Worm (Caenorhabditis elegans) whole organism, late embryonic: ENCODE results near the gene hpo-15.

Experiments used
- C08G9.2 ChIP-seq: sonication (generic microtip); optimal IDR thresholded peaks from 2 replicates; lab custom pipeline; 2016; ENCODE audit warnings: mild to moderate bottlenecking, missing genetic modification characterization, moderate library complexity, missing compliant biosample characterization
- F13H6.1 ChIP-seq: sonication (generic microtip); optimal IDR thresholded peaks from 2 replicates; lab custom pipeline; 2016; ENCODE audit warnings: missing genetic modification characterization, missing compliant biosample characterization
- K02D7.2 ChIP-seq: sonication (generic microtip); optimal IDR thresholded peaks from 2 replicates; lab custom pipeline; 2017; ENCODE audit warnings: mild to moderate bottlenecking, missing genetic modification characterization, missing compliant biosample characterization
- K09A11.1 ChIP-seq: sonication (generic microtip); optimal IDR thresholded peaks from 2 replicates; lab custom pipeline; 2017; ENCODE audit warnings: antibody characterized with exemption, mild to moderate bottlenecking, missing genetic modification characterization, missing compliant biosample characterization; ENCODE audit not compliant: insufficient read depth
- ahr-1 ChIP-seq: sonication (generic microtip); optimal IDR thresholded peaks from 2 replicates; lab custom pipeline; 2016; ENCODE audit warnings: missing genetic modification characterization, missing compliant biosample characterization
- ceh-14 ChIP-seq: sonication (generic microtip); optimal IDR thresholded peaks from 2 replicates; lab custom pipeline; 2016; ENCODE audit warnings: missing genotype, missing genetic modification characterization, missing compliant biosample characterization
- ceh-19 ChIP-seq: fragments of 200-800 bp; sonication (Bioruptor generic); optimal IDR thresholded peaks from 2 replicates; lab custom pipeline; 2018; ENCODE audit warnings: mild to moderate bottlenecking, missing genetic modification characterization, missing compliant biosample characterization
- ceh-2 ChIP-seq: sonication (generic microtip); optimal IDR thresholded peaks from 2 replicates; lab custom pipeline; 2016; ENCODE audit warnings: missing genotype, missing genetic modification characterization, missing compliant biosample characterization
- ceh-22 ChIP-seq: sonication (generic microtip); optimal IDR thresholded peaks from 2 replicates; lab custom pipeline; 2017; ENCODE audit warnings: missing biosample characterization, missing genetic modification characterization
- ceh-24 ChIP-seq: sonication (generic microtip); optimal IDR thresholded peaks from 2 replicates; lab custom pipeline; 2016; ENCODE audit warnings: mild to moderate bottlenecking, missing genetic modification characterization, missing compliant biosample characterization
- ceh-30 ChIP-seq: fragments of 150-350 bp; optimal IDR thresholded peaks from 2 replicates; lab custom pipeline; 2014; ENCODE audit warnings: missing biosample characterization, missing genetic modification characterization
- ceh-45 ChIP-seq: fragments of 200-800 bp; sonication (Bioruptor generic); IDR thresholded peaks from 2 replicates; pipeline ENCODE4 v1.3.6; 2022; ENCODE audit warnings: missing genetic modification reagents, missing genetic modification characterization, missing compliant biosample characterization
- ceh-48 ChIP-seq: sonication (generic microtip); optimal IDR thresholded peaks from 2 replicates; lab custom pipeline; 2016; ENCODE audit warnings: missing genetic modification characterization, inconsistent platforms, missing compliant biosample characterization
- che-1 ChIP-seq: sonication (generic microtip); optimal IDR thresholded peaks from 2 replicates; lab custom pipeline; 2016; ENCODE audit warnings: mild to moderate bottlenecking, missing genetic modification characterization, missing compliant biosample characterization
- dmd-4 ChIP-seq: sonication (generic microtip); optimal IDR thresholded peaks from 2 replicates; lab custom pipeline; 2016; ENCODE audit warnings: borderline replicate concordance, missing genetic modification characterization, missing compliant biosample characterization
- dve-1 ChIP-seq: sonication (generic microtip); optimal IDR thresholded peaks from 2 replicates; lab custom pipeline; 2017; ENCODE audit warnings: antibody characterized with exemption, mild to moderate bottlenecking, missing genetic modification characterization, missing compliant biosample characterization
- elt-2 ChIP-seq: sonication (generic microtip); optimal IDR thresholded peaks from 2 replicates; lab custom pipeline; 2016; ENCODE audit warnings: missing genetic modification reagents, missing genetic modification characterization, missing compliant biosample characterization
- elt-4 ChIP-seq: sonication (generic microtip); optimal IDR thresholded peaks from 2 replicates; lab custom pipeline; 2016; ENCODE audit warnings: missing genetic modification characterization, missing compliant biosample characterization
- ets-4 ChIP-seq: sonication (generic microtip); optimal IDR thresholded peaks from 2 replicates; lab custom pipeline; 2016; ENCODE audit warnings: missing genetic modification characterization, missing compliant biosample characterization
- fkh-10 ChIP-seq: fragments of 150-350 bp; optimal IDR thresholded peaks from 2 replicates; lab custom pipeline; 2014; ENCODE audit warnings: missing biosample characterization, missing genetic modification reagents, missing genetic modification characterization
- gmeb-2 ChIP-seq: sonication (generic microtip); optimal IDR thresholded peaks from 2 replicates; lab custom pipeline; 2016; ENCODE audit warnings: missing genetic modification characterization, inconsistent platforms, missing compliant biosample characterization
- hlh-13 ChIP-seq: fragments of 200-800 bp; sonication (Bioruptor generic); optimal IDR thresholded peaks from 2 replicates; lab custom pipeline; 2018; ENCODE audit warnings: mild to moderate bottlenecking, missing genetic modification characterization, missing compliant biosample characterization
- hlh-30 ChIP-seq: sonication (generic microtip); optimal IDR thresholded peaks from 2 replicates; lab custom pipeline; 2017; ENCODE audit warnings: antibody characterized with exemption, missing genetic modification characterization, missing compliant biosample characterization; ENCODE audit not compliant: insufficient read depth
- hlh-6 ChIP-seq: sonication (generic microtip); optimal IDR thresholded peaks from 2 replicates; lab custom pipeline; 2016; ENCODE audit warnings: missing genotype, missing genetic modification characterization, missing compliant biosample characterization
- hlh-8 ChIP-seq: sonication (generic microtip); optimal IDR thresholded peaks from 2 replicates; lab custom pipeline; 2016; ENCODE audit warnings: missing genotype, missing genetic modification characterization, missing compliant biosample characterization
- lin-11 ChIP-seq: fragments of 200-800 bp; sonication (Bioruptor generic); optimal IDR thresholded peaks from 2 replicates; lab custom pipeline; 2018; ENCODE audit warnings: mild to moderate bottlenecking, missing genetic modification characterization, missing compliant biosample characterization
- nfya-1 ChIP-seq: sonication (generic microtip); optimal IDR thresholded peaks from 2 replicates; lab custom pipeline; 2017; ENCODE audit warnings: missing genetic modification characterization, mild to moderate bottlenecking, missing compliant biosample characterization, antibody characterized with exemption, moderate library complexity
- nhr-11 ChIP-seq: fragments of 150-350 bp; optimal IDR thresholded peaks from 2 replicates; lab custom pipeline; 2014; ENCODE audit warnings: missing biosample characterization, missing genetic modification characterization
- odd-2 ChIP-seq: sonication (generic microtip); optimal IDR thresholded peaks from 2 replicates; lab custom pipeline; 2017; ENCODE audit warnings: antibody characterized with exemption, mild to moderate bottlenecking, missing genetic modification characterization, missing compliant biosample characterization
- pag-3 ChIP-seq: sonication (generic microtip); optimal IDR thresholded peaks from 2 replicates; lab custom pipeline; 2016; ENCODE audit warnings: missing compliant biosample characterization, missing genetic modification characterization, borderline replicate concordance
- pat-9 ChIP-seq: fragments of 200-800 bp; sonication (Bioruptor generic); optimal IDR thresholded peaks from 2 replicates; lab custom pipeline; 2018; ENCODE audit warnings: mild to moderate bottlenecking, missing genetic modification characterization, moderate library complexity, missing compliant biosample characterization
- pax-1 ChIP-seq: fragments of 150-350 bp; optimal IDR thresholded peaks from 2 replicates; lab custom pipeline; 2014; ENCODE audit warnings: missing biosample characterization, missing genetic modification characterization
- pha-4 ChIP-seq: fragments of 150-350 bp; optimal IDR thresholded peaks from 2 replicates; lab custom pipeline; 2018; ENCODE audit warnings: missing biosample characterization, missing genetic modification reagents, missing genetic modification characterization
- pqm-1 ChIP-seq: sonication (generic microtip); optimal IDR thresholded peaks from 2 replicates; lab custom pipeline; 2016; ENCODE audit warnings: missing genetic modification characterization, missing compliant biosample characterization
- pros-1 ChIP-seq: fragments of 150-350 bp; optimal IDR thresholded peaks from 2 replicates; lab custom pipeline; 2014; ENCODE audit warnings: missing biosample characterization, missing genetic modification reagents, missing genetic modification characterization
- ref-2 ChIP-seq: sonication (generic microtip); optimal IDR thresholded peaks from 2 replicates; lab custom pipeline; 2016; ENCODE audit warnings: missing genetic modification characterization, missing compliant biosample characterization
- sdc-2 ChIP-seq: sonication (generic microtip); optimal IDR thresholded peaks from 2 replicates; lab custom pipeline; 2016; ENCODE audit warnings: missing genotype, missing genetic modification characterization, missing compliant biosample characterization
- sox-2 ChIP-seq: fragments of 200-800 bp; sonication (Bioruptor generic); IDR thresholded peaks from 2 replicates; pipeline ENCODE4 v1.3.6; 2022; ENCODE audit warnings: missing genetic modification reagents, missing genetic modification characterization, missing compliant biosample characterization
- syd-9 ChIP-seq: sonication (generic microtip); optimal IDR thresholded peaks from 2 replicates; lab custom pipeline; 2016; ENCODE audit warnings: mild to moderate bottlenecking, missing genetic modification characterization, moderate library complexity, missing compliant biosample characterization
- unc-42 ChIP-seq: sonication (generic microtip); optimal IDR thresholded peaks from 2 replicates; lab custom pipeline; 2016; ENCODE audit warnings: missing genotype, missing genetic modification characterization, missing compliant biosample characterization
- ztf-16 ChIP-seq: sonication (generic microtip); optimal IDR thresholded peaks from 2 replicates; lab custom pipeline; 2017; ENCODE audit warnings: missing genetic modification characterization, missing compliant biosample characterization

Gene hpo-15

ce11 chrV:5504807-5505442 is 8.7 kb downstream of the hpo-15 start, which contains the start of the genes dnj-19 and nhr-47 (continued):
- TF ChIP-seq elt-4 (tag; lab: Kevin White, UChicago) (no peak), ceh-30 (peak; percentile 80), gmeb-2 (peak; percentile 50), odd-2 (tag; lab: Kevin White, UChicago) (no peak), nhr-11 (tag; lab: Kevin White, UChicago) (no peak), ztf-16 (tag; lab: Kevin White, UChicago) (no peak), hlh-13 (no peak), C08G9.2 (tag; lab: Kevin White, UChicago) (no peak), fkh-10 (GFP tag; lab: Kevin White, UChicago) (no peak), pros-1 (tag; lab: Kevin White, UChicago) (no peak), ceh-48 (tag; lab: Kevin White, UChicago) (peak; percentile 88), pha-4 (no peak), K02D7.2 (tag; lab: Kevin White, UChicago) (no peak), ceh-22 (tag; lab: Kevin White, UChicago) (no peak), ceh-24 (tag; lab: Kevin White, UChicago) (no peak), hlh-8 (tag; lab: Kevin White, UChicago) (no peak), pat-9 (tag; lab: Kevin White, UChicago) (peak; percentile 54), ceh-14 (peak; percentile 80), ets-4 (tag; lab: Kevin White, UChicago) (peak; percentile 27), unc-42 (tag; lab: Kevin White, UChicago) (peak; percentile 51), ahr-1 (no peak), pax-1 (tag; lab: Kevin White, UChicago) (no peak), pag-3 (tag; lab: Kevin White, UChicago) (no peak), ref-2 (tag; lab: Kevin White, UChicago) (peak; percentile 48), pqm-1 (tag; lab: Kevin White, UChicago) (no peak), hlh-30 (peak; percentile 26), hlh-6 (peak; percentile 1), dmd-4 (tag; lab: Kevin White, UChicago) (no peak)
- TF ChIP-seq, all 69 proteins: peak for 35

- TF ChIP-seq che-1 (tag; lab: Kevin White, UChicago) = no peak
- no peak for TF ChIP-seq K09A11.1 (tag; lab: Kevin White, UChicago)
- TF ChIP-seq sox-2 (GFP tag; lab: Robert Waterston, UW) = no peak
- no peak for TF ChIP-seq ztf-16 (tag; lab: Kevin White, UChicago)
- no peak for TF ChIP-seq sdc-2
- TF ChIP-seq F13H6.1 (tag; lab: Kevin White, UChicago) = no peak
- TF ChIP-seq ceh-2 = no peak
- TF ChIP-seq ceh-30 = no peak
- no peak for TF ChIP-seq nfya-1
- TF ChIP-seq ceh-45 (GFP tag; lab: Robert Waterston, UW) = no peak
- no peak for TF ChIP-seq lin-11 (tag; lab: Kevin White, UChicago)
- TF ChIP-seq syd-9 (tag; lab: Kevin White, UChicago) = no peak
- TF ChIP-seq pros-1 (tag; lab: Kevin White, UChicago) = no peak
- no peak for TF ChIP-seq unc-42 (tag; lab: Kevin White, UChicago)
- no peak for TF ChIP-seq fkh-10 (GFP tag; lab: Kevin White, UChicago)
- TF ChIP-seq dmd-4 (tag; lab: Kevin White, UChicago) = no peak
- no peak for TF ChIP-seq dve-1 (tag; lab: Kevin White, UChicago)
- no peak for TF ChIP-seq elt-2 (tag; lab: Kevin White, UChicago)
- TF ChIP-seq ceh-19 (GFP tag; lab: Kevin White, UChicago) = no peak
Measured at ce11 chrV:5504295-5504694, 9.3 kb downstream of the hpo-15 start.
